Fruit fly (Drosophila melanogaster) whole organism, prepupa: Measurements from ENCODE around the gene sunz.
A peak's percentile ranks its signal among the peaks of the same experiment; 100 is the strongest.

ENCODE experiments used
- Blimp-1 ChIP-seq: fragments of 200-800 bp; sonication (Bioruptor generic); optimal IDR thresholded peaks from 3 replicates; lab custom pipeline; 2017; ENCODE audit warnings: missing biosample characterization, missing genetic modification characterization, mild to moderate bottlenecking, moderate library complexity, missing genetic modification reagents
- CG10631 ChIP-seq: fragments of 200-800 bp; sonication (Bioruptor generic); optimal IDR thresholded peaks from 2 replicates; lab custom pipeline; 2016; ENCODE audit warnings: missing biosample characterization, missing genetic modification characterization
- CG10669 ChIP-seq: fragments of 200-800 bp; sonication (Bioruptor generic); optimal IDR thresholded peaks from 3 replicates; lab custom pipeline; 2018; ENCODE audit warnings: missing biosample characterization, mild to moderate bottlenecking, missing genetic modification characterization, moderate library complexity
- CG11762 ChIP-seq: fragments of 200-800 bp; sonication (Bioruptor generic); optimal IDR thresholded peaks from 3 replicates; lab custom pipeline; 2016; ENCODE audit warnings: missing biosample characterization, missing genetic modification characterization; ENCODE audit not compliant: insufficient read depth
- CG11902 ChIP-seq: fragments of 200-800 bp; sonication (Bioruptor generic); optimal IDR thresholded peaks from 3 replicates; lab custom pipeline; 2016; ENCODE audit warnings: missing biosample characterization, missing genetic modification characterization
- CG15336 ChIP-seq: fragments of 200-800 bp; sonication (Bioruptor generic); IDR thresholded peaks from 2 replicates; pipeline ENCODE4 v1.3.6; 2022; ENCODE audit warnings: missing biosample characterization, missing genetic modification characterization
- CG3032 ChIP-seq: fragments of 200-800 bp; optimal IDR thresholded peaks from 2 replicates; lab custom pipeline; 2019; ENCODE audit warnings: missing biosample characterization, mild to moderate bottlenecking, missing genetic modification characterization, moderate library complexity
- CG32006 ChIP-seq: fragments of 200-800 bp; sonication (Bioruptor generic); optimal IDR thresholded peaks from 3 replicates; lab custom pipeline; 2017; ENCODE audit warnings: missing biosample characterization, mild to moderate bottlenecking, missing genetic modification characterization
- CG3919 ChIP-seq: fragments of 200-800 bp; sonication (Bioruptor generic); optimal IDR thresholded peaks from 3 replicates; lab custom pipeline; 2016; ENCODE audit warnings: missing biosample characterization, missing genetic modification characterization
- CG4318 ChIP-seq: fragments of 200-800 bp; sonication (Bioruptor generic); optimal IDR thresholded peaks from 3 replicates; lab custom pipeline; 2017; ENCODE audit warnings: missing biosample characterization, mild to moderate bottlenecking, missing genetic modification characterization
- CG6163 ChIP-seq: fragments of 200-800 bp; sonication (Bioruptor generic); IDR thresholded peaks from 3 replicates; pipeline ENCODE4 v1.3.6; 2022; ENCODE audit warnings: missing biosample characterization, missing genetic modification characterization
- CG6276 ChIP-seq: fragments of 200-800 bp; sonication (Bioruptor generic); optimal IDR thresholded peaks from 2 replicates; lab custom pipeline; 2017; ENCODE audit warnings: missing biosample characterization, mild to moderate bottlenecking, missing genetic modification characterization
- CG6808 ChIP-seq: fragments of 200-800 bp; sonication (Bioruptor generic); optimal IDR thresholded peaks from 3 replicates; lab custom pipeline; 2017; ENCODE audit warnings: missing biosample characterization, missing genetic modification characterization, mild to moderate bottlenecking, moderate library complexity, missing genetic modification reagents
- CG6854 ChIP-seq: fragments of 200-800 bp; sonication (Bioruptor generic); optimal IDR thresholded peaks from 2 replicates; lab custom pipeline; 2017; ENCODE audit warnings: missing biosample characterization, mild to moderate bottlenecking, missing genetic modification characterization
- CG8119 ChIP-seq: fragments of 200-800 bp; sonication (Bioruptor generic); IDR thresholded peaks from 3 replicates; pipeline ENCODE4 v1.3.6; 2022; ENCODE audit warnings: missing biosample characterization, missing genetic modification characterization
- CG8319 ChIP-seq: fragments of 200-800 bp; sonication (Bioruptor generic); optimal IDR thresholded peaks from 3 replicates; lab custom pipeline; 2016; ENCODE audit warnings: missing biosample characterization, missing genetic modification characterization
- Eip78C ChIP-seq: fragments of 200-800 bp; sonication (Bioruptor generic); peaks from one replicate; lab custom pipeline; 2016; ENCODE audit warnings: missing biosample characterization, missing genetic modification characterization
- Ets21C ChIP-seq: fragments of 200-800 bp; sonication (Bioruptor generic); optimal IDR thresholded peaks from 3 replicates; lab custom pipeline; 2016; ENCODE audit warnings: missing biosample characterization, missing genetic modification characterization
- Gug ChIP-seq: fragments of 200-800 bp; sonication (Bioruptor generic); IDR thresholded peaks from 2 replicates; pipeline ENCODE4 v1.3.6; 2022; ENCODE audit warnings: missing biosample characterization, missing genetic modification characterization
- Hr39 ChIP-seq: fragments of 200-800 bp; sonication (Bioruptor generic); optimal IDR thresholded peaks from 2 replicates; lab custom pipeline; 2016; ENCODE audit warnings: missing biosample characterization, missing genetic modification characterization
- Hr4 ChIP-seq: fragments of 200-800 bp; sonication (Bioruptor generic); optimal IDR thresholded peaks from 3 replicates; lab custom pipeline; 2016; ENCODE audit warnings: missing biosample characterization, missing genetic modification characterization
- Lpt ChIP-seq: fragments of 200-800 bp; sonication (Bioruptor generic); optimal IDR thresholded peaks from 3 replicates; lab custom pipeline; 2016; ENCODE audit warnings: missing biosample characterization, missing genetic modification characterization
- OdsH ChIP-seq: fragments of 200-800 bp; sonication (Bioruptor generic); optimal IDR thresholded peaks from 3 replicates; lab custom pipeline; 2016; ENCODE audit warnings: missing biosample characterization, missing genetic modification characterization
- Smox ChIP-seq: fragments of 200-800 bp; sonication (Bioruptor generic); optimal IDR thresholded peaks from 3 replicates; lab custom pipeline; 2016; ENCODE audit warnings: missing biosample characterization, missing genetic modification characterization
- Sox14 ChIP-seq: fragments of 200-800 bp; sonication (Bioruptor generic); optimal IDR thresholded peaks from 3 replicates; lab custom pipeline; 2016; ENCODE audit warnings: missing biosample characterization, missing genetic modification characterization
- Sox15 ChIP-seq: fragments of 200-800 bp; sonication (Bioruptor generic); optimal IDR thresholded peaks from 3 replicates; lab custom pipeline; 2016; ENCODE audit warnings: missing biosample characterization, missing genetic modification characterization
- achi ChIP-seq: fragments of 200-800 bp; sonication (Bioruptor generic); optimal IDR thresholded peaks from 3 replicates; lab custom pipeline; 2016; ENCODE audit warnings: missing biosample characterization, missing genetic modification characterization
- acj6 ChIP-seq: fragments of 200-800 bp; sonication (Bioruptor generic); optimal IDR thresholded peaks from 3 replicates; lab custom pipeline; 2016; ENCODE audit warnings: missing biosample characterization, missing genetic modification characterization
- cyc ChIP-seq: fragments of 200-800 bp; sonication (Bioruptor generic); optimal IDR thresholded peaks from 3 replicates; lab custom pipeline; 2016; ENCODE audit warnings: missing biosample characterization, missing genetic modification characterization
- dac ChIP-seq: fragments of 200-800 bp; sonication (Bioruptor generic); optimal IDR thresholded peaks from 2 replicates; lab custom pipeline; 2017; ENCODE audit warnings: missing biosample characterization, mild to moderate bottlenecking, missing genetic modification characterization
- eg ChIP-seq: fragments of 200-800 bp; sonication (Bioruptor generic); IDR thresholded peaks from 3 replicates; pipeline ENCODE4 v1.3.6; 2022; ENCODE audit warnings: missing biosample characterization, missing genetic modification characterization
- esn ChIP-seq: fragments of 200-800 bp; sonication (Bioruptor generic); optimal IDR thresholded peaks from 2 replicates; lab custom pipeline; 2016; ENCODE audit warnings: missing biosample characterization, mild to moderate bottlenecking, missing genetic modification characterization, moderate library complexity
- fkh ChIP-seq: fragments of 200-800 bp; sonication (Bioruptor generic); optimal IDR thresholded peaks from 3 replicates; lab custom pipeline; 2017; ENCODE audit warnings: missing biosample characterization, mild to moderate bottlenecking, missing genetic modification characterization, moderate library complexity
- net ChIP-seq: fragments of 200-800 bp; sonication (Bioruptor generic); optimal IDR thresholded peaks from 3 replicates; lab custom pipeline; 2016; ENCODE audit warnings: missing biosample characterization, missing genetic modification characterization
- pdm3 ChIP-seq: fragments of 200-800 bp; sonication (Bioruptor generic); optimal IDR thresholded peaks from 3 replicates; lab custom pipeline; 2016; ENCODE audit warnings: missing biosample characterization, missing genetic modification characterization
- salr ChIP-seq, 2 experiments: fragments of 200-800 bp; sonication (Bioruptor generic); optimal IDR thresholded peaks; 3 replicates each; lab custom pipeline; 2016 to 2018; ENCODE audit warnings: missing biosample characterization in 2 of 2, missing genetic modification characterization in 2 of 2, mild to moderate bottlenecking in 1 of 2
- spab ChIP-seq: fragments of 200-800 bp; sonication (Bioruptor generic); optimal IDR thresholded peaks from 2 replicates; lab custom pipeline; 2017; ENCODE audit warnings: missing biosample characterization, mild to moderate bottlenecking, missing genetic modification characterization, missing genetic modification reagents
- ss ChIP-seq, 2 experiments: fragments of 200-800 bp; sonication (Bioruptor generic); optimal IDR thresholded peaks; 2 replicates in 1 of 2; 3 replicates in 1 of 2; lab custom pipeline; 2017 to 2018; ENCODE audit warnings: mild to moderate bottlenecking in 2 of 2, missing biosample characterization in 2 of 2, missing genetic modification characterization in 2 of 2, moderate library complexity in 1 of 2
- svp ChIP-seq: fragments of 200-800 bp; sonication (Bioruptor generic); peaks from one replicate; lab custom pipeline; 2016; ENCODE audit warnings: missing biosample characterization, missing genetic modification characterization
- topi ChIP-seq: fragments of 200-800 bp; sonication (Bioruptor generic); optimal IDR thresholded peaks from 3 replicates; lab custom pipeline; 2016; ENCODE audit warnings: missing biosample characterization, missing genetic modification characterization
- vri ChIP-seq: fragments of 200-800 bp; sonication (Bioruptor generic); optimal IDR thresholded peaks from 3 replicates; lab custom pipeline; 2016; ENCODE audit warnings: missing biosample characterization, mild to moderate bottlenecking, missing genetic modification characterization

Gene sunz

dm6 chr3R:6659941-6660340, 30.0 kb downstream of the sunz start, which contains the start of gene agt:
agt (minus strand) TSS chr3R:6660100.
- TF ChIP-seq CG32006 = no peak
- no peak for TF ChIP-seq Smox (GFP tag; lab: Kevin White, UChicago)
- no peak for TF ChIP-seq Blimp-1 (GFP tag; lab: Kevin White, UChicago)
- no peak for TF ChIP-seq Sox14
- TF ChIP-seq pdm3 (GFP tag; lab: Kevin White, UChicago) = no peak
- TF ChIP-seq esn = peak; percentile 10
- peak; percentile 8 for TF ChIP-seq CG3032 (tag; lab: Kevin White, UChicago)
- TF ChIP-seq salr (GFP tag; optimal IDR thresholded peaks at IDR 0.05; lab: Kevin White, UChicago) = no peak
- no peak for TF ChIP-seq CG3919
- TF ChIP-seq CG8119 (GFP tag; lab: Robert Waterston, UW) = no peak
- TF ChIP-seq CG15336 (GFP tag; lab: Robert Waterston, UW) = 0 out of 2 replicates have a peak, but pooled peaks have one; percentile 16

- no peak for TF ChIP-seq topi (GFP tag; lab: Kevin White, UChicago)
- TF ChIP-seq CG15336 (GFP tag; lab: Robert Waterston, UW) = no peak
- no peak for TF ChIP-seq acj6 (GFP tag; lab: Kevin White, UChicago)
- no peak for TF ChIP-seq CG11762 (GFP tag; lab: Kevin White, UChicago)
- no peak for TF ChIP-seq CG10669 (GFP tag; lab: Kevin White, UChicago)
- TF ChIP-seq Blimp-1 (GFP tag; lab: Kevin White, UChicago) = no peak
- no peak for TF ChIP-seq CG8319 (GFP tag; lab: Kevin White, UChicago)
- TF ChIP-seq OdsH (GFP tag; lab: Kevin White, UChicago) = no peak
- TF ChIP-seq Ets21C = no peak
- TF ChIP-seq CG10631 (GFP tag; lab: Kevin White, UChicago) = no peak
- no peak for TF ChIP-seq vri
- TF ChIP-seq CG11902 (GFP tag; lab: Kevin White, UChicago) = no peak
- no peak for TF ChIP-seq cyc (GFP tag; lab: Kevin White, UChicago)
- TF ChIP-seq CG6808 (GFP tag; lab: Kevin White, UChicago) = no peak
- no peak for TF ChIP-seq Sox15 (GFP tag; lab: Kevin White, UChicago)
- TF ChIP-seq Gug = no peak
- no peak for TF ChIP-seq Sox14
- TF ChIP-seq, all 60 proteins: peak for 0
Observed at dm6 chr3R:6662613-6663288, 32.8 kb downstream of the sunz start.

- TF ChIP-seq CG11902 (GFP tag; lab: Kevin White, UChicago) = no peak
- no peak for TF ChIP-seq Hr39
Observed at dm6 chr3R:6663289-6663666, 33.3 kb downstream of the sunz start.

- TF ChIP-seq vri (no peak), svp (peak; percentile 54), salr (GFP tag; optimal IDR thresholded peaks at IDR 0.05; lab: Kevin White, UChicago) (peak in 1 of 2 experiments; percentile 51), CG4318 (GFP tag; lab: Kevin White, UChicago) (peak; percentile 75), net (GFP tag; lab: Kevin White, UChicago) (peak; percentile 1), CG10631 (GFP tag; lab: Kevin White, UChicago) (peak; percentile 43), achi (GFP tag; lab: Kevin White, UChicago) (peak; percentile 32), dac (GFP tag; lab: Kevin White, UChicago) (peak; percentile 1), CG3919 (peak; percentile 26), eg (GFP tag; lab: Robert Waterston, UW) (peak; percentile 26; the same call in 1 of the 3 replicates), fkh (GFP tag; lab: Kevin White, UChicago) (peak; percentile 88), spab (GFP tag; lab: Kevin White, UChicago) (no peak), CG3032 (tag; lab: Kevin White, UChicago) (no peak), ss (GFP tag; optimal IDR thresholded peaks at IDR 0.05; lab: Kevin White, UChicago) (peak in 1 of 2 experiments; percentile 15), Hr4 (GFP tag; lab: Kevin White, UChicago) (peak; percentile 46), Lpt (GFP tag; lab: Kevin White, UChicago) (peak; percentile 2), CG8119 (GFP tag; lab: Robert Waterston, UW) (peak; percentile 32; the same call in 1 of the 3 replicates), CG10669 (GFP tag; lab: Kevin White, UChicago) (no peak), Eip78C (GFP tag; lab: Kevin White, UChicago) (peak; percentile 59), Sox14 (no peak), CG6276 (GFP tag; lab: Kevin White, UChicago) (no peak), CG6854 (no peak), CG32006 (peak; percentile 83), CG6163 (GFP tag; lab: Robert Waterston, UW) (0 out of 3 replicates have a peak, but pooled peaks have one; percentile 10), OdsH (GFP tag; lab: Kevin White, UChicago) (peak; percentile 10)
Observed at dm6 chr3R:6664371-6665116, 34.6 kb downstream of the sunz start.
